Fruit fly (Drosophila melanogaster): ENCODE data around the gene santa-maria.

Gene santa-maria

DNA sequence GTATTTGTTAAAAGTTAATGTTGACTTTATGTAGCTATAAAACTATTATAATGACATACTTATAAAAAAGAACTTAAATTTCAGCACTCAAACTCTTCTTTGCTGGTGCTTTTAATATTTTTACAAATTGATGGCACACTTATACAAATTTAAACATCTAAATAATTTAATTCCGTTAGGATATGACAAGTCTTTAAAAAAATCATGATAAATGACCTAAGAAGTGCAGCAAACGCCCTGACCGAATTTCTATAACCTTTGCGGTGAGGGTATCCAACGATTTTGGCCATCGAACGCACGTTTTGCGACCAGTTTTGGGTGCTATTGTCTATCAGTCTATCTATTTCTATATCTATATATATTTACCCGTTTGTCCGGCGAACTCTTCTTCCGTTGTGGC, 8.1 kb downstream of the santa-maria start (continued):
- no peak for TF ChIP-seq fd96Cb (tag; optimal IDR thresholded peaks at IDR 0.05)
- no peak for TF ChIP-seq zf30C (GFP tag; optimal IDR thresholded peaks at IDR 0.05)
- no peak for TF ChIP-seq vnd (GFP tag; IDR thresholded peaks at IDR 0.05; ENCODE audit: partially characterized antibody)
- no peak for TF ChIP-seq CG12299 (tag; optimal IDR thresholded peaks at IDR 0.05)
- no peak for TF ChIP-seq C15 (GFP tag; IDR thresholded peaks at IDR 0.05)
- TF ChIP-seq CG2678 (tag; optimal IDR thresholded peaks at IDR 0.05), result no peak
- no peak for TF ChIP-seq dan (GFP tag; IDR thresholded peaks at IDR 0.05)
- no peak for TF ChIP-seq Hand (GFP tag; optimal IDR thresholded peaks at IDR 0.05)
- no peak for TF ChIP-seq NC2α (GFP tag; optimal IDR thresholded peaks at IDR 0.05)
- TF ChIP-seq vfl (GFP tag; optimal IDR thresholded peaks at IDR 0.05), result peak; percentile 34
- TF ChIP-seq CG13296 (GFP tag; optimal IDR thresholded peaks at IDR 0.05), result peak; percentile 26
- TF ChIP-seq CG10147 (GFP tag; optimal IDR thresholded peaks at IDR 0.05), result peak; percentile 57
- no peak for TF ChIP-seq CG34422 (GFP tag; IDR thresholded peaks at IDR 0.05)
- no peak for TF ChIP-seq hbn (GFP tag; IDR thresholded peaks at IDR 0.05; ENCODE audit: partially characterized antibody)
- TF ChIP-seq B-H1 (GFP tag; IDR thresholded peaks at IDR 0.05), result peak; percentile 13; the same call in 1 of the 3 replicates
- no peak for TF ChIP-seq pho (GFP tag; optimal IDR thresholded peaks at IDR 0.05)
- no peak for TF ChIP-seq CG9797 (GFP tag; optimal IDR thresholded peaks at IDR 0.05)
- TF ChIP-seq CG1529 (GFP tag; optimal IDR thresholded peaks at IDR 0.05), result no peak
- no peak for TF ChIP-seq Kr (GFP tag; optimal IDR thresholded peaks at IDR 0.05)
- no peak for TF ChIP-seq CG2889 (GFP tag; IDR thresholded peaks at IDR 0.05)
- no peak for TF ChIP-seq CG18011 (GFP tag; optimal IDR thresholded peaks at IDR 0.05)
- TF ChIP-seq cad (GFP tag; optimal IDR thresholded peaks at IDR 0.05), result no peak
- no peak for TF ChIP-seq yki (optimal IDR thresholded peaks at IDR 0.05)
- TF ChIP-seq Xrp1 (GFP tag; IDR thresholded peaks at IDR 0.05), result no peak; the same call in 1 of the 2 replicates
- TF ChIP-seq dysf (GFP tag; IDR thresholded peaks at IDR 0.05), result peak; percentile 65; the same call in 2 of the 3 replicates
- TF ChIP-seq ase (GFP tag; IDR thresholded peaks at IDR 0.05), result no peak; the same call in 2 of the 3 replicates
- no peak for TF ChIP-seq YL-1 (GFP tag; optimal IDR thresholded peaks at IDR 0.05)
- TF ChIP-seq CG8765 (GFP tag; IDR thresholded peaks at IDR 0.05), result no peak
- no peak for TF ChIP-seq CG3407 (GFP tag; optimal IDR thresholded peaks at IDR 0.05)
- TF ChIP-seq CG6683 (GFP tag; optimal IDR thresholded peaks at IDR 0.05), result no peak
- TF ChIP-seq Ada2b (GFP tag; IDR thresholded peaks at IDR 0.05), result peak; percentile 56
- TF ChIP-seq CG7963 (GFP tag; IDR thresholded peaks at IDR 0.05; ENCODE audit: partially characterized antibody), result no peak
- no peak for TF ChIP-seq CG15073 (GFP tag; optimal IDR thresholded peaks at IDR 0.05)
- TF ChIP-seq trh (GFP tag; optimal IDR thresholded peaks at IDR 0.05), result no peak
- no peak for TF ChIP-seq run (tag; optimal IDR thresholded peaks at IDR 0.05)
- peak; percentile 44; the same call in 1 of the 2 replicates for TF ChIP-seq vvl (GFP tag; IDR thresholded peaks at IDR 0.05)
- TF ChIP-seq D19A (tag; optimal IDR thresholded peaks at IDR 0.05), result peak; percentile 17
- TF ChIP-seq disco-r (GFP tag; optimal IDR thresholded peaks at IDR 0.05), result no peak
- no peak for TF ChIP-seq gce (GFP tag; IDR thresholded peaks at IDR 0.05)
- no peak for TF ChIP-seq zen2 (GFP tag; IDR thresholded peaks at IDR 0.05; ENCODE audit: partially characterized antibody)
- TF ChIP-seq Vsx1 (GFP tag; optimal IDR thresholded peaks at IDR 0.05), result no peak
- no peak for TF ChIP-seq trem (tag; optimal IDR thresholded peaks at IDR 0.05)
- no peak for TF ChIP-seq chm (GFP tag; IDR thresholded peaks at IDR 0.05)
- no peak for TF ChIP-seq CG5953 (GFP tag; IDR thresholded peaks at IDR 0.05)
- peak; percentile 58 for TF ChIP-seq CoRest (tag; optimal IDR thresholded peaks at IDR 0.05)
- no peak for TF ChIP-seq Opbp (GFP tag; IDR thresholded peaks at IDR 0.05; ENCODE audit: partially characterized antibody)
- no peak for TF ChIP-seq CG2116 (GFP tag; optimal IDR thresholded peaks at IDR 0.05)
- TF ChIP-seq Dek (tag; optimal IDR thresholded peaks at IDR 0.05), result peak; percentile 42
- no peak for TF ChIP-seq Sry-δ (GFP tag; optimal IDR thresholded peaks at IDR 0.05)
- TF ChIP-seq CG14860 (GFP tag; IDR thresholded peaks at IDR 0.05; ENCODE audit: partially characterized antibody), result no peak
- TF ChIP-seq CG11085 (GFP tag; IDR thresholded peaks at IDR 0.05), result peak; percentile 35; the same call in 1 of the 2 replicates
